Fruit fly (Drosophila melanogaster) whole organism, prepupa: ENCODE data around the gene CG12994.

ENCODE experiments used
- Blimp-1 ChIP-seq: fragments of 200-800 bp; sonication (Bioruptor generic); optimal IDR thresholded peaks from 3 replicates; lab custom pipeline; 2017; ENCODE audit warnings: missing biosample characterization, missing genetic modification characterization, mild to moderate bottlenecking, moderate library complexity, missing genetic modification reagents
- CG10631 ChIP-seq: fragments of 200-800 bp; sonication (Bioruptor generic); optimal IDR thresholded peaks from 2 replicates; lab custom pipeline; 2016; ENCODE audit warnings: missing biosample characterization, missing genetic modification characterization
- CG11762 ChIP-seq: fragments of 200-800 bp; sonication (Bioruptor generic); optimal IDR thresholded peaks from 3 replicates; lab custom pipeline; 2016; ENCODE audit warnings: missing biosample characterization, missing genetic modification characterization; ENCODE audit not compliant: insufficient read depth
- CG11902 ChIP-seq: fragments of 200-800 bp; sonication (Bioruptor generic); optimal IDR thresholded peaks from 3 replicates; lab custom pipeline; 2016; ENCODE audit warnings: missing biosample characterization, missing genetic modification characterization
- CG15336 ChIP-seq: fragments of 200-800 bp; sonication (Bioruptor generic); IDR thresholded peaks from 2 replicates; pipeline ENCODE4 v1.3.6; 2022; ENCODE audit warnings: missing biosample characterization, missing genetic modification characterization
- CG1621 ChIP-seq: fragments of 200-800 bp; sonication (Bioruptor generic); optimal IDR thresholded peaks from 3 replicates; lab custom pipeline; 2018; ENCODE audit warnings: missing biosample characterization, mild to moderate bottlenecking, missing genetic modification characterization
- CG16779 ChIP-seq: fragments of 200-800 bp; sonication (Bioruptor generic); optimal IDR thresholded peaks from 3 replicates; lab custom pipeline; 2017; ENCODE audit warnings: missing biosample characterization, mild to moderate bottlenecking, missing genetic modification characterization
- CG31627 ChIP-seq: fragments of 200-800 bp; sonication (Bioruptor generic); optimal IDR thresholded peaks from 3 replicates; lab custom pipeline; 2016; ENCODE audit warnings: missing biosample characterization, missing genetic modification characterization
- CG32006 ChIP-seq: fragments of 200-800 bp; sonication (Bioruptor generic); optimal IDR thresholded peaks from 3 replicates; lab custom pipeline; 2017; ENCODE audit warnings: missing biosample characterization, mild to moderate bottlenecking, missing genetic modification characterization
- CG34406 ChIP-seq: fragments of 200-800 bp; sonication (Bioruptor generic); optimal IDR thresholded peaks from 3 replicates; lab custom pipeline; 2016; ENCODE audit warnings: missing biosample characterization, missing genetic modification characterization
- CG3919 ChIP-seq: fragments of 200-800 bp; sonication (Bioruptor generic); optimal IDR thresholded peaks from 3 replicates; lab custom pipeline; 2016; ENCODE audit warnings: missing biosample characterization, missing genetic modification characterization
- CG4318 ChIP-seq: fragments of 200-800 bp; sonication (Bioruptor generic); optimal IDR thresholded peaks from 3 replicates; lab custom pipeline; 2017; ENCODE audit warnings: missing biosample characterization, mild to moderate bottlenecking, missing genetic modification characterization
- CG6163 ChIP-seq: fragments of 200-800 bp; sonication (Bioruptor generic); IDR thresholded peaks from 3 replicates; pipeline ENCODE4 v1.3.6; 2022; ENCODE audit warnings: missing biosample characterization, missing genetic modification characterization
- CG6792 ChIP-seq: fragments of 200-800 bp; sonication (Bioruptor generic); optimal IDR thresholded peaks from 3 replicates; lab custom pipeline; 2016; ENCODE audit warnings: missing biosample characterization, missing genetic modification characterization
- CG8119 ChIP-seq: fragments of 200-800 bp; sonication (Bioruptor generic); IDR thresholded peaks from 3 replicates; pipeline ENCODE4 v1.3.6; 2022; ENCODE audit warnings: missing biosample characterization, missing genetic modification characterization
- CG8319 ChIP-seq: fragments of 200-800 bp; sonication (Bioruptor generic); optimal IDR thresholded peaks from 3 replicates; lab custom pipeline; 2016; ENCODE audit warnings: missing biosample characterization, missing genetic modification characterization
- CG9139 ChIP-seq: fragments of 200-800 bp; sonication (Bioruptor generic); optimal IDR thresholded peaks from 3 replicates; lab custom pipeline; 2017; ENCODE audit warnings: missing biosample characterization, mild to moderate bottlenecking, missing genetic modification characterization
- Eip75B ChIP-seq: fragments of 200-800 bp; sonication (Bioruptor generic); optimal IDR thresholded peaks from 3 replicates; lab custom pipeline; 2016; ENCODE audit warnings: missing biosample characterization, missing genetic modification characterization
- Eip78C ChIP-seq: fragments of 200-800 bp; sonication (Bioruptor generic); peaks from one replicate; lab custom pipeline; 2016; ENCODE audit warnings: missing biosample characterization, missing genetic modification characterization
- Eip93F ChIP-seq: fragments of 200-800 bp; sonication (Bioruptor generic); optimal IDR thresholded peaks from 2 replicates; lab custom pipeline; 2016; ENCODE audit warnings: missing biosample characterization, mild to moderate bottlenecking, missing genetic modification characterization
- Ets96B ChIP-seq: fragments of 200-800 bp; optimal IDR thresholded peaks from 2 replicates; lab custom pipeline; 2019; ENCODE audit warnings: missing biosample characterization, mild to moderate bottlenecking, missing genetic modification characterization, moderate library complexity
- Hr38 ChIP-seq: sonication (Bioruptor generic); optimal IDR thresholded peaks from 2 replicates; lab custom pipeline; 2016; ENCODE audit warnings: missing biosample characterization, missing genetic modification characterization
- Hr39 ChIP-seq: fragments of 200-800 bp; sonication (Bioruptor generic); optimal IDR thresholded peaks from 2 replicates; lab custom pipeline; 2016; ENCODE audit warnings: missing biosample characterization, missing genetic modification characterization
- Hr4 ChIP-seq: fragments of 200-800 bp; sonication (Bioruptor generic); optimal IDR thresholded peaks from 3 replicates; lab custom pipeline; 2016; ENCODE audit warnings: missing biosample characterization, missing genetic modification characterization
- Met ChIP-seq: fragments of 200-800 bp; sonication (Bioruptor generic); optimal IDR thresholded peaks from 3 replicates; lab custom pipeline; 2016; ENCODE audit warnings: missing biosample characterization, missing genetic modification characterization
- OdsH ChIP-seq: fragments of 200-800 bp; sonication (Bioruptor generic); optimal IDR thresholded peaks from 3 replicates; lab custom pipeline; 2016; ENCODE audit warnings: missing biosample characterization, missing genetic modification characterization
- Smox ChIP-seq: fragments of 200-800 bp; sonication (Bioruptor generic); optimal IDR thresholded peaks from 3 replicates; lab custom pipeline; 2016; ENCODE audit warnings: missing biosample characterization, missing genetic modification characterization
- Sox102F ChIP-seq: fragments of 200-800 bp; sonication (Bioruptor generic); optimal IDR thresholded peaks from 2 replicates; lab custom pipeline; 2016; ENCODE audit warnings: missing biosample characterization, mild to moderate bottlenecking, missing genetic modification characterization
- Sox14 ChIP-seq: fragments of 200-800 bp; sonication (Bioruptor generic); optimal IDR thresholded peaks from 3 replicates; lab custom pipeline; 2016; ENCODE audit warnings: missing biosample characterization, missing genetic modification characterization
- achi ChIP-seq: fragments of 200-800 bp; sonication (Bioruptor generic); optimal IDR thresholded peaks from 3 replicates; lab custom pipeline; 2016; ENCODE audit warnings: missing biosample characterization, missing genetic modification characterization
- acj6 ChIP-seq: fragments of 200-800 bp; sonication (Bioruptor generic); optimal IDR thresholded peaks from 3 replicates; lab custom pipeline; 2016; ENCODE audit warnings: missing biosample characterization, missing genetic modification characterization
- dac ChIP-seq: fragments of 200-800 bp; sonication (Bioruptor generic); optimal IDR thresholded peaks from 2 replicates; lab custom pipeline; 2017; ENCODE audit warnings: missing biosample characterization, mild to moderate bottlenecking, missing genetic modification characterization
- dsx ChIP-seq: fragments of 200-800 bp; optimal IDR thresholded peaks from 3 replicates; lab custom pipeline; 2019; ENCODE audit warnings: missing biosample characterization, mild to moderate bottlenecking, missing genetic modification characterization, moderate library complexity; ENCODE audit not compliant: poor library complexity, severe bottlenecking
- esn ChIP-seq: fragments of 200-800 bp; sonication (Bioruptor generic); optimal IDR thresholded peaks from 2 replicates; lab custom pipeline; 2016; ENCODE audit warnings: missing biosample characterization, mild to moderate bottlenecking, missing genetic modification characterization, moderate library complexity
- fd59A ChIP-seq: fragments of 200-800 bp; sonication (Bioruptor generic); optimal IDR thresholded peaks from 2 replicates; lab custom pipeline; 2017; ENCODE audit warnings: missing biosample characterization, mild to moderate bottlenecking, missing genetic modification characterization, missing genetic modification reagents
- lz ChIP-seq: fragments of 200-800 bp; sonication (Bioruptor generic); optimal IDR thresholded peaks from 3 replicates; lab custom pipeline; 2016; ENCODE audit warnings: missing biosample characterization, missing genetic modification characterization
- pdm3 ChIP-seq: fragments of 200-800 bp; sonication (Bioruptor generic); optimal IDR thresholded peaks from 3 replicates; lab custom pipeline; 2016; ENCODE audit warnings: missing biosample characterization, missing genetic modification characterization
- ss ChIP-seq, 2 experiments: fragments of 200-800 bp; sonication (Bioruptor generic); optimal IDR thresholded peaks; 2 replicates in 1 of 2; 3 replicates in 1 of 2; lab custom pipeline; 2017 to 2018; ENCODE audit warnings: mild to moderate bottlenecking in 2 of 2, missing biosample characterization in 2 of 2, missing genetic modification characterization in 2 of 2, moderate library complexity in 1 of 2
- svp ChIP-seq: fragments of 200-800 bp; sonication (Bioruptor generic); peaks from one replicate; lab custom pipeline; 2016; ENCODE audit warnings: missing biosample characterization, missing genetic modification characterization
- topi ChIP-seq: fragments of 200-800 bp; sonication (Bioruptor generic); optimal IDR thresholded peaks from 3 replicates; lab custom pipeline; 2016; ENCODE audit warnings: missing biosample characterization, missing genetic modification characterization
- vri ChIP-seq: fragments of 200-800 bp; sonication (Bioruptor generic); optimal IDR thresholded peaks from 3 replicates; lab custom pipeline; 2016; ENCODE audit warnings: missing biosample characterization, mild to moderate bottlenecking, missing genetic modification characterization

CG12994 gene

DNA sequence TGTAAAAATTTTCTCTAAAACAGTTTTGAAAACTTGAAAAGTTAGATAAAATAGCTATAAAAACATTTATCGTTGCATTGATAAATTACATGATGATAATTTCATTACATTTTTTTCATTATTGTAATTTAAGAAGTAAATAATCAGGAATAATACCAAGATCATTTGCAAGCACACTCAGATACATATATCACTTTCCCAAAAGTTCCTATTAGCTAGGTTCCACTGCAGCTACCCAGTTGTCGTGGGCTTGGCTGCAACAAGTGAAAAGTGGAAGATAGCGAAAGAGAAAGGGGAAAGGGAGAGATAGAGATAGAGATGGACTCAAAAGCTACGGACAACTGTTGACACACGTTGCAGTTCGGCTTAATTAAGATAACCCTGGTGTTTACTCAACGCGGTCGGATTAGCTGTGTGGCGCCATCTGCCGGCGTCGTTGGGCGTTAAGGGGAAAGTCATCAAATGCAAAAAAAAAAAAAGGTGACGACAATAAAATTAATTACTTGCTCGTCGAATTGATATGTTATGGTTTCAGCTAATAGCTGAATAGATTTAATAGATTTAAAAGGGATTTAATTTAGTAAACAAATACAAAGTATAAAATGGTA is 38.0 kb upstream of the CG12994 start:
- peak; percentile 57 for TF ChIP-seq Eip78C (GFP tag; lab: Kevin White, UChicago)
- no peak for TF ChIP-seq CG10631 (GFP tag; lab: Kevin White, UChicago)
- peak; percentile 26 for TF ChIP-seq CG32006 (GFP tag; lab: Kevin White, UChicago)
- TF ChIP-seq topi (GFP tag; lab: Kevin White, UChicago): no peak
- TF ChIP-seq CG8119: 0 out of 3 replicates have a peak, but pooled peaks have one; percentile 25
- peak; percentile 4 for TF ChIP-seq pdm3
- TF ChIP-seq esn: no peak
- TF ChIP-seq svp: peak; percentile 39
- TF ChIP-seq CG6163 (GFP tag; lab: Robert Waterston, UW): no peak

DNA sequence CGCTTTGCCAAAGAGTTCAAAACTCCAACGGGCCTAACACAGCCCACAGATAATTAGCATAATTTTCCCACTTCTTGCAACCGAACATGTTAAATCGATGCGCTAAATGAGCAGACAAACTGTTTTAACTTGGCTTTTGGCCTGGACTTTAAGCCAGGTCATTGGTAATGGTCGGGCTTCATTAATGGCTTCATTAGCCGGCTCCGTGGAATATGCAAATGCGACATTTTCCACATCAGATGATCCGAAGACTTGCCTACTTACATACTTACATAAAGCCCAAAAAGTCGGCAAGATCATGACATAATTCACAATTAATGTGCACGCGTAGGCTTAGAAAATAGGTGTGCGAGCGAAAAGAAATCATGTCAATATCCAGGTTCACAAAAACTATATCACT is 34.6 kb upstream of the CG12994 start:
- no peak for TF ChIP-seq fd59A (GFP tag; lab: Kevin White, UChicago)
- TF ChIP-seq Met (GFP tag; lab: Kevin White, UChicago): no peak
- no peak for TF ChIP-seq dac (GFP tag; lab: Kevin White, UChicago)
- TF ChIP-seq svp: no peak
- no peak for TF ChIP-seq CG9139 (GFP tag; lab: Kevin White, UChicago)
- TF ChIP-seq Eip75B (GFP tag; lab: Kevin White, UChicago): no peak
- TF ChIP-seq dsx (GFP tag; lab: Kevin White, UChicago): no peak
- TF ChIP-seq OdsH: no peak
- no peak for TF ChIP-seq Hr39 (GFP tag; lab: Kevin White, UChicago)
- no peak for TF ChIP-seq vri
- no peak for TF ChIP-seq Sox14 (GFP tag; lab: Kevin White, UChicago)
- TF ChIP-seq CG31627 (GFP tag; lab: Kevin White, UChicago): no peak
- no peak for TF ChIP-seq Ets96B (tag; lab: Kevin White, UChicago)
- no peak for TF ChIP-seq Hr4 (GFP tag; lab: Kevin White, UChicago)
- TF ChIP-seq Blimp-1 (GFP tag; lab: Kevin White, UChicago): no peak
- no peak for TF ChIP-seq lz

DNA sequence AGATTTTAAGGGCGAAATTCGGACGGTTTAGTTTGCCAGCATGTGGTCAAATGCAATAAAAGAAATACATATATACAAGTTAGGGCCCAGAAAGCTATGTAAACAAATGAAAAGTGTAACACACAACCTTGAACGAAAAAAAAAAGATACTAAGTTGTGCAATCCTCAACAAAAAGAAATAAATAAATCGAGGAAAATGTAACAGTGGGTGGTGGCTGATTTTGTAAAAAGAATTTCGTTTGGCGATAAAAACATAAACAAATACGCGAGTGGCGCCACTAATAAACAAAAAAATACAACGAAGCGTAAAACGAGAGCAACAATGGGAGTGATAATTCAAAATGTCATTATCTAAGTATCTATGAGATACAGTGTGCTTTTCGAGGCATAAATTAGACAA is 33.2 kb upstream of the CG12994 start:
- TF ChIP-seq CG15336 (GFP tag; lab: Robert Waterston, UW) (no peak), Hr4 (GFP tag; lab: Kevin White, UChicago) (no peak), esn (no peak), Ets96B (tag; lab: Kevin White, UChicago) (no peak), CG6792 (GFP tag; lab: Kevin White, UChicago) (no peak), achi (no peak), CG34406 (GFP tag; lab: Kevin White, UChicago) (no peak), Met (GFP tag; lab: Kevin White, UChicago) (no peak), CG1621 (tag; lab: Kevin White, UChicago) (no peak), Smox (GFP tag; lab: Kevin White, UChicago) (no peak), OdsH (no peak), dac (GFP tag; lab: Kevin White, UChicago) (no peak), lz (no peak), CG6163 (GFP tag; lab: Robert Waterston, UW) (no peak), CG11762 (no peak), CG8319 (GFP tag; lab: Kevin White, UChicago) (no peak), svp (no peak)
- TF ChIP-seq, all 60 proteins: peak for 0

DNA sequence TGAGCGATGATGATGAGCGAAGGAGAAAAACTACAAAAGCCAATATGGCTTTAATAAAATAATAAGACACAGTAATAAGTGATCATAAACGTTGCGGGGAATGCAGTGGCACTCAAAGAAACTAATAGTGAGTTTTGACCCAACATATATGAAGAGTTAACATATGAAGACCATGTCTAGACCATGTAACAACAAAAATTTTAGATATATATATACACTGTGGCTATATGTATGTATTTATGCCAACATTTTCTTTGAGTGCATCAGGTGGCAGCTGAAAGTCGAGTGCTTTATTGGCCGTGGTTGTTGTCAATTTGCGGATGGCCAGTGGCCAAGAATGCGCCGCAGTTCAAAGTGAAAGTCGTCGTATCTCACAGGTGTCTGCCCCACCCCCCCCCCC is 30.1 kb upstream of the CG12994 start:
- TF ChIP-seq CG16779 (no peak), CG6163 (GFP tag; lab: Robert Waterston, UW) (peak; percentile 66), acj6 (GFP tag; lab: Kevin White, UChicago) (peak; percentile 34), OdsH (peak; percentile 32), CG15336 (GFP tag; lab: Robert Waterston, UW) (peak; percentile 40; the same call in 1 of the 2 replicates), svp (peak; percentile 44), achi (peak; percentile 26), fd59A (GFP tag; lab: Kevin White, UChicago) (no peak), Eip75B (GFP tag; lab: Kevin White, UChicago) (peak; percentile 6), CG34406 (GFP tag; lab: Kevin White, UChicago) (peak; percentile 20), CG11902 (peak; percentile 24), Eip78C (GFP tag; lab: Kevin White, UChicago) (peak; percentile 70), CG3919 (peak; percentile 30), Hr38 (GFP tag; lab: Kevin White, UChicago) (no peak), Blimp-1 (GFP tag; lab: Kevin White, UChicago) (no peak), ss (GFP tag; optimal IDR thresholded peaks at IDR 0.05; lab: Kevin White, UChicago) (no peak), CG31627 (GFP tag; lab: Kevin White, UChicago) (no peak), vri (no peak), Hr4 (GFP tag; lab: Kevin White, UChicago) (peak; percentile 50), CG32006 (GFP tag; lab: Kevin White, UChicago) (peak; percentile 39), Eip93F (GFP tag; lab: Kevin White, UChicago) (no peak), Sox102F (GFP tag; lab: Kevin White, UChicago) (no peak), Sox14 (GFP tag; lab: Kevin White, UChicago) (no peak), esn (no peak), CG4318 (no peak), CG6792 (GFP tag; lab: Kevin White, UChicago) (peak; percentile 26), CG11762 (no peak), Met (GFP tag; lab: Kevin White, UChicago) (peak; percentile 8)
